Worm (Caenorhabditis elegans) whole organism, midembryonic: ENCODE measurements around the gene F38B6.2.

Experiments
- cog-1 ChIP-seq: sonication (generic microtip); optimal IDR thresholded peaks from 2 replicates; lab custom pipeline; 2016; ENCODE audit warnings: missing genetic modification characterization, missing compliant biosample characterization
- flt-1 ChIP-seq: fragments of 200-800 bp; sonication (Bioruptor generic); IDR thresholded peaks from 2 replicates; pipeline ENCODE4 v1.3.6; 2022; ENCODE audit warnings: missing genetic modification characterization, missing compliant biosample characterization
- tab-1 ChIP-seq: fragments of 200-800 bp; sonication (Bioruptor generic); IDR thresholded peaks from 2 replicates; pipeline ENCODE4 v1.3.6; 2022; ENCODE audit warnings: missing genetic modification characterization, missing compliant biosample characterization
- ztf-29 ChIP-seq: fragments of 200-800 bp; sonication (Bioruptor generic); IDR thresholded peaks from 2 replicates; pipeline ENCODE4 v1.3.6; 2022; ENCODE audit warnings: missing genetic modification reagents, missing genetic modification characterization, missing compliant biosample characterization

DNA sequence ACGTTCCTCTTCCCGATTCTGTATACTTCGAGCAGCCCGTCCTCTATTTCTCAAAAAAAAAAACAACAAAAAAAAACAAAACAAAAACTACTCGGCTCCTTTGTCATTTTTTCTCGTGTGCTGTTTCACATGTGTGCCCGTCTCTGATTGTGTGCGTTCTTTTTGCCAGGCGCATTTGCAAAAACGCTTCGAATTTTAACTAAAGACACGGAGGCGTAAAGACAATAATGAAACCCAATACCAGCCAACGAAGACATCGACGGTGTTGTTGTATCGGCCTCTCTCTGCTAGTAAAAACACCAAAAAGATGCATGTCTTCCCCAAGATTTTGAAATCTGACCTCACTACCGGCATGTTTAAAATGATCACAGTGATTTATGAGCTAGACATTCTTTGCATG is 48.5 kb downstream of the F38B6.2 start:
- TF ChIP-seq tab-1 (GFP tag; lab: Robert Waterston, UW) (no peak), flt-1 (GFP tag; lab: Robert Waterston, UW) (no peak), cog-1 (tag; lab: Kevin White, UChicago) (no peak), ztf-29 (GFP tag; lab: Robert Waterston, UW) (no peak)
